Worm (Caenorhabditis elegans) whole organism, early embryonic: ENCODE measurements around the gene tin-9.1.

ENCODE experiments used
- B0310.2 ChIP-seq: sonication (generic microtip); optimal IDR thresholded peaks from 2 replicates; lab custom pipeline; 2016; ENCODE audit warnings: mild to moderate bottlenecking, missing genetic modification characterization, missing compliant biosample characterization
- F13C5.2 ChIP-seq: sonication (generic microtip); optimal IDR thresholded peaks from 2 replicates; lab custom pipeline; 2017; ENCODE audit warnings: mild to moderate bottlenecking, missing genetic modification characterization, inconsistent platforms, missing compliant biosample characterization
- aly-1 ChIP-seq: sonication (generic microtip); optimal IDR thresholded peaks from 2 replicates; lab custom pipeline; 2016; ENCODE audit warnings: missing genetic modification characterization, missing compliant biosample characterization
- ama-1 ChIP-seq: fragments of 150-350 bp; optimal IDR thresholded peaks from 2 replicates; lab custom pipeline; 2014
- ceh-13 ChIP-seq: fragments of 200-800 bp; sonication (Bioruptor generic); optimal IDR thresholded peaks from 2 replicates; lab custom pipeline; 2018; ENCODE audit warnings: mild to moderate bottlenecking, missing genetic modification characterization, missing compliant biosample characterization
- ceh-36 ChIP-seq: sonication (generic microtip); optimal IDR thresholded peaks from 2 replicates; lab custom pipeline; 2016; ENCODE audit warnings: missing genetic modification characterization, inconsistent platforms, missing compliant biosample characterization
- ets-7 ChIP-seq: sonication (generic microtip); optimal IDR thresholded peaks from 2 replicates; lab custom pipeline; 2016; ENCODE audit warnings: missing genotype, missing genetic modification characterization, missing compliant biosample characterization
- flt-1 ChIP-seq: fragments of 200-800 bp; sonication (Bioruptor generic); IDR thresholded peaks from 2 replicates; pipeline ENCODE4 v1.3.6; 2022; ENCODE audit warnings: missing genetic modification characterization, missing compliant biosample characterization
- hmbx-1 ChIP-seq: sonication (generic microtip); optimal IDR thresholded peaks from 2 replicates; lab custom pipeline; 2016; ENCODE audit warnings: mild to moderate bottlenecking, missing genetic modification characterization, missing compliant biosample characterization
- hmg-4 ChIP-seq: fragments of 200-800 bp; sonication (Bioruptor generic); optimal IDR thresholded peaks from 2 replicates; lab custom pipeline; 2018; ENCODE audit warnings: mild to moderate bottlenecking, missing genetic modification characterization, missing compliant biosample characterization
- hnd-1 ChIP-seq: sonication (generic microtip); optimal IDR thresholded peaks from 2 replicates; lab custom pipeline; 2016; ENCODE audit warnings: missing genetic modification characterization, missing compliant biosample characterization
- pes-1 ChIP-seq: fragments of 200-800 bp; sonication (Bioruptor generic); IDR thresholded peaks from 2 replicates; pipeline ENCODE4 v1.3.6; 2022; ENCODE audit warnings: missing genetic modification reagents, missing genetic modification characterization, missing compliant biosample characterization
- scrt-1 ChIP-seq: fragments of 200-800 bp; sonication (Bioruptor generic); IDR thresholded peaks from 2 replicates; pipeline ENCODE4 v1.3.6; 2022; ENCODE audit warnings: missing genetic modification characterization, missing compliant biosample characterization
- sea-1 ChIP-seq: fragments of 200-800 bp; sonication (Bioruptor generic); conservative IDR thresholded peaks from 2 replicates; pipeline ENCODE4 v1.3.6; 2022; ENCODE audit warnings: missing genetic modification characterization, missing compliant biosample characterization
- tbx-11 ChIP-seq: fragments of 200-800 bp; sonication (Bioruptor generic); IDR thresholded peaks from 2 replicates; pipeline ENCODE4 v1.3.6; 2022; ENCODE audit warnings: missing genetic modification characterization, missing compliant biosample characterization
- tbx-37 ChIP-seq: fragments of 200-800 bp; sonication (Bioruptor generic); conservative IDR thresholded peaks from 2 replicates; pipeline ENCODE4 v1.3.6; 2022; ENCODE audit warnings: missing genetic modification reagents, missing genetic modification characterization, missing compliant biosample characterization
- tra-4 ChIP-seq: sonication (generic microtip); optimal IDR thresholded peaks from 2 replicates; lab custom pipeline; 2017; ENCODE audit warnings: missing genetic modification characterization, missing compliant biosample characterization

Gene tin-9.1

DNA sequence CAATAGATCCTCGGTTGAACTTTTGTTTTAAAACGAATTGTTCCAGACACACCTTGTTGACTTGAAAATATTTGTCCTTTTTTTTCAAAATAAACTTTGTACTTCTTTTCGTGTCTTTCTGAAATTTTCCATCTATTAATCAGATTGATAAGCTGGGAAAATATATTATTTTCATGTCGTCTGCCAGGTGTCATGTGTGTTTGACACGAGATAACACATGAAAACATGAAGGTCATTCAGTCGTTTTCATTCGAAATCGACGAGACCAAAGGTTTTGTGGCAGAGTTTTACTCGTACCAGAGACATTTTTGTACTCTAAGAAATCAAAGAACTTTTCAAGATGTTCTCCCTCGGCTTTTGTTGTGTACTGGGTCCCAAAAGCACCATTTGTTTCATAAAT, 23.8 kb downstream of the tin-9.1 start:
- TF ChIP-seq F13C5.2 (tag; lab: Kevin White, UChicago) (no peak), aly-1 (tag; lab: Kevin White, UChicago) (no peak), sea-1 (GFP tag; lab: Robert Waterston, UW) (no peak), ceh-36 (tag; lab: Kevin White, UChicago) (no peak), tbx-37 (no peak), hmg-4 (no peak)

DNA sequence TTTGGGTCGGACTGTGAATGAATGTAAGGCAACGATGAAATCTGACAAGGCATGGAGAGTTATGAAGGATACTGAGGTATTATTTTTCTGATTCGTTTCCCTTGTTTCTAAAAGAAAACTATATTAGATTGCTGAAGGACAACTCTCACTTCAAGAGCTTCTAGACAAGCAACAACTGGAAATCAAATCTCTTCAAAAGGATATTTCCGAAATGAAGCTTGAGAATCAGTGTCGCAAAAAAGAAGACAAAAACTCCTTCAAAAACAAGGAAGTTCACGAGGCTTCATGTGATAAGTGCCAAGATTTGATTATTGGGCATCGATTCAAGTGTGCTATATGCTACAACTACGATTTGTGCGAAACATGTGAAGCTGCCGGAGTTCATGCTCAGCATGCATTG, 25.8 kb downstream of the tin-9.1 start:
- TF ChIP-seq ceh-13 (GFP tag; lab: Kevin White, UChicago) (no peak), aly-1 (tag; lab: Kevin White, UChicago) (no peak), hmg-4 (no peak), ceh-36 (tag; lab: Kevin White, UChicago) (no peak), pes-1 (GFP tag; lab: Robert Waterston, UW) (no peak), sea-1 (GFP tag; lab: Robert Waterston, UW) (no peak), B0310.2 (no peak), scrt-1 (no peak), tbx-11 (GFP tag; lab: Robert Waterston, UW) (no peak), F13C5.2 (tag; lab: Kevin White, UChicago) (no peak), ama-1 (no peak), flt-1 (GFP tag; lab: Robert Waterston, UW) (no peak), hnd-1 (tag; lab: Kevin White, UChicago) (no peak)

DNA sequence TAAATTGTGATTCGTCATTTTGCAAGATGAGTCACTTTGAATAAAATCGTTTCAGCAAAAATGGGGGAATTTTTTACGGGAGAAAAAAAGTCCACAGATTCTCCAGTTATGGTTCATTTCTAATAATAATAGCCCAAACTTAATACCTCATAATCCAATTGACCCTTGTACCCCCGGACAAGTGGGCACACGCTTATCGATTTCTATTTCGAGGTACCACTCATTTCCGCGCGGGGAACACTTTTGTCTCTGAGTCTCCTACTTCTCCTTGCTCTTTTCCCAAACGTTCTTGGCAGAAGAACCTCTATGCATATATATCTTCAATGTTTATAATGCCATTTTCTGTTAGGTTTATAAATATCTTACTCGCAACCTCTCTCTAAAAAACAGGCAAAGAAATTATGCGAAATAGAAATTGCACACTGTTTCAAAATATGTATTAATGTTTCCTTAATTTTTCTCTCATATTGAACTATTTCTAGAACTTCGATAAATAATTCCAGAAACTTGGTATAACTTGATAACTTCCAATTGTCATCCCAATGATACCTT, 27.2 kb downstream of the tin-9.1 start, which contains the start of gene gldi-4:
Gene gldi-4, plus strand, starts transcription at position 502 of the 552 bp plus-strand sequence.
- no peak for TF ChIP-seq ets-7 (tag; lab: Kevin White, UChicago)
- TF ChIP-seq tra-4 (tag; lab: Kevin White, UChicago) = no peak
- TF ChIP-seq hmg-4 = no peak
- no peak for TF ChIP-seq aly-1 (tag; lab: Kevin White, UChicago)
- TF ChIP-seq sea-1 (GFP tag; lab: Robert Waterston, UW) = no peak

DNA sequence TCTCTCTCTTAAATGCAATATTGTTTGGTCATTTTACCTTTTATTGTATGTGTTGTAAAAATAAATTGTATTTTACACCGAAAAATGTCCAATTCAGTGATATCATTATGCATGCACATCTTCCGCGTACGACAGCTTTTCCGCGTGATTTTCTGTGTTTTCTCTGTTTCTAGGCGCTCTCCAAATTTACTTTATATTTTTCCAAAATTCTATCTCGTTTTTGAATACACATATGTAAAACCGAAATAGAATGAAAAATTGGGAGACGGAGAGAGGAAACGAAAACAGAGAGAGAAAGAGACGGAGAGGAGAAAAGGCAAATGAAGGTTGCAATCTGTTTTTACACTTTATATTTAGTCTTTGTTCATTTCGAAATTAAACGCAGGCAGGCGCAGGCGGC, 27.9 kb downstream of the tin-9.1 start:
- TF ChIP-seq hnd-1 (tag; lab: Kevin White, UChicago) = no peak
- TF ChIP-seq tra-4 (tag; lab: Kevin White, UChicago) = no peak
- no peak for TF ChIP-seq ets-7 (tag; lab: Kevin White, UChicago)
- no peak for TF ChIP-seq scrt-1
- no peak for TF ChIP-seq hmg-4
- TF ChIP-seq flt-1 (GFP tag; lab: Robert Waterston, UW) = no peak
- no peak for TF ChIP-seq ceh-13 (GFP tag; lab: Kevin White, UChicago)

DNA sequence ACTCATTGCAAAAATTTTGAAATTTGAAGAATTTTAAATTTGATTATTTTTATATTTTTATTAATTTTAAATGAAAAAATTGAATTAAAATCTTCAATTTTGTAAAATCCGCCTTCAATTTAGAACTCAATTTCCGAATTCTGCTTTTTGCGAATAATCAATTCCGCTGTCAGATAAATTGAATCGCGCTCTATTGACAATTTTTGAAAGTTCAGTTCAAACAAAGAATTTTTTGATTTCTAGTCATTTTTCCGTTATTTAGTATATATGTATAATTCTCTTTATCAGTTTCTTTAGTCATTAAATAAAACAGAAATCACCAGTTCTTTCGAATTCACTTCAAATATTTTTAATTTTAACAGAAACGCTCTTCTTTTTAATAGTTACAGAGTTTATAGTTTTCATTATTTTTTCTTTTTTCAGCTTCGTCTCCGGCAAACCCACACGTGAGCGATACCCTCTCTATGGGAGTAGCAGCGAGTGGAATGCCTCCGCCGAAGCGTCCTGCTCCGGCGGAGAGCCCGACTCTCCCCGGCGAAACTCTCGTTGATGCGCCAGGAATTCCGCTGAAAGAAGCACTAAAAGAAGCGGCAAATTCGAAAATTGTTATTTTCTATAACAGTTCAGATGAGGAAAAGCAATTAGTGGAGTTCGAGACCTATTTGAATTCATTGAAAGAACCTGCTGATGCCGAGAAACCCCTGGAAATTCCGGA, 31.5 kb downstream of the tin-9.1 start:
- no peak for TF ChIP-seq tbx-37
- TF ChIP-seq scrt-1 = no peak
- no peak for TF ChIP-seq sea-1 (GFP tag; lab: Robert Waterston, UW)
- TF ChIP-seq hmbx-1 = no peak
- TF ChIP-seq ceh-36 (tag; lab: Kevin White, UChicago) = no peak
- no peak for TF ChIP-seq B0310.2
- TF ChIP-seq ceh-13 (GFP tag; lab: Kevin White, UChicago) = no peak
- TF ChIP-seq tbx-11 (GFP tag; lab: Robert Waterston, UW) = no peak

DNA sequence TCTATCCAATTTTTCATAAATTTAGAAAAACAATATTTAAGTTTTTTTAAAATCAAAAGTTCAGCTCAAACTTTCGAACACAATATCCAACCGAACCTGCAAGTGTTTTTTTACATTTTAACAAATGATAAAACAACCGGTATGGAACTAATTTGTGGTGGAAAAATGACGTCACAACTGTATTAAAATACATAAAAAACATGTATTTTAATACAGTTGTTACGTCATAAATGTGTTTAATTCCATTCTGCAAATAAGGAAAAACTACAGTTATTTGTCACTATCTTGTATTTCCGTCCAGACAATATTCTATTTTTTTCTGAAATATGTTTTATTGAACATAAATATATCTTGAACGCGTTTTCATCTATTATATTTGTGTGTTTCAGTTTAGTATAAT, 32.2 kb downstream of the tin-9.1 start:
- TF ChIP-seq hmg-4 (no peak), hnd-1 (tag; lab: Kevin White, UChicago) (no peak), tbx-37 (no peak), tbx-11 (GFP tag; lab: Robert Waterston, UW) (no peak), hmbx-1 (no peak), B0310.2 (no peak), flt-1 (GFP tag; lab: Robert Waterston, UW) (no peak), ceh-36 (tag; lab: Kevin White, UChicago) (no peak), ama-1 (no peak), tra-4 (tag; lab: Kevin White, UChicago) (no peak), ceh-13 (GFP tag; lab: Kevin White, UChicago) (no peak), scrt-1 (no peak), aly-1 (tag; lab: Kevin White, UChicago) (no peak), ets-7 (tag; lab: Kevin White, UChicago) (no peak), sea-1 (GFP tag; lab: Robert Waterston, UW) (no peak), F13C5.2 (tag; lab: Kevin White, UChicago) (no peak)

DNA sequence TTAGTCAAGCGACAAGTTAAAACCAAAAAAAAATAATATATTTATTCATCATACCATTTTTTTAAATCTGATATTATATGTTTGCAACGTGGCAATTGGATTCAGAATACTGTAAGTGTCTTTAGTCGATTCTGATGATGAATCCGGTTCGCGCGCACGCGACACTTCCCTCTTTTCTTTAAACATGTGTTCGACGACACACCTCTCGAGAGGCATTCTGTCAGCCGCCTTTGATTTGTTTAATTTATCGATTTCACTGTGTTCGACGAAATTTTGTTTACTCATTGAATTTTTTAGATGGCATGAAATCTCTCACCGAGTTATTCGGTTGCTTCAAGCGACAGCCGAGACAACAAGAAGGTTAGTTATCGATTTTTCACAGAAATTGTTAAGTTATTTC, 32.7 kb downstream of the tin-9.1 start, which contains the start of gene trxr-1:
Gene trxr-1, plus strand, starts transcription at position 227 of the 400 bp plus-strand sequence.
- TF ChIP-seq hmg-4 (no peak), ama-1 (no peak), flt-1 (GFP tag; lab: Robert Waterston, UW) (no peak), hnd-1 (tag; lab: Kevin White, UChicago) (no peak), pes-1 (GFP tag; lab: Robert Waterston, UW) (no peak), tbx-11 (GFP tag; lab: Robert Waterston, UW) (no peak), F13C5.2 (tag; lab: Kevin White, UChicago) (no peak), ets-7 (tag; lab: Kevin White, UChicago) (no peak), B0310.2 (no peak), ceh-13 (GFP tag; lab: Kevin White, UChicago) (no peak), tbx-37 (no peak), scrt-1 (no peak), hmbx-1 (no peak)

DNA sequence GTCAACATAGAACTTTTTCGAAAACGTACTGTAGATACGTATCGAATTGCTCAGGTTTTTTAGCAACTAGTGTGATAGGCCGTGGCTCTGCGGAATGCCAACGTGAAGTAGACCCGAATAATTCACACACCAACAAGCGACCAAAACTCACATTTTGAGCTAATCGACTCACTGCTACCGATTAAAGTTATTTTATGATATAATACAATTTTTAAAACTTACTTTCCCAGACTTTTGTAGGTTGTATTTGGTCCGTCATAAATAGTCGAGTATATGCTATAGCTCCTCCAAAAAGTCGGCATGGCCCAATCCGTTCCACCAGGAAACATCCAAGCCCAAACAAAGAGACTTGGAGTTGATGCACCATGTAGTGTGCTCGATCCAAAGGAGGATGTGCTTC, 33.6 kb downstream of the tin-9.1 start, which contains the start of gene C25A8.1:
Gene C25A8.1, plus strand, starts transcription at position 301 of the 400 bp plus-strand sequence.
- TF ChIP-seq tbx-11 (GFP tag; lab: Robert Waterston, UW) = no peak
- TF ChIP-seq ets-7 (tag; lab: Kevin White, UChicago) = no peak
- TF ChIP-seq aly-1 (tag; lab: Kevin White, UChicago) = no peak
- no peak for TF ChIP-seq tbx-37
- no peak for TF ChIP-seq B0310.2
- TF ChIP-seq pes-1 (GFP tag; lab: Robert Waterston, UW) = no peak
- TF ChIP-seq ama-1 = no peak
- no peak for TF ChIP-seq scrt-1
- TF ChIP-seq hnd-1 (tag; lab: Kevin White, UChicago) = no peak
- TF ChIP-seq ceh-13 (GFP tag; lab: Kevin White, UChicago) = no peak
- TF ChIP-seq flt-1 (GFP tag; lab: Robert Waterston, UW) = no peak
- TF ChIP-seq sea-1 (GFP tag; lab: Robert Waterston, UW) = no peak
- no peak for TF ChIP-seq tra-4 (tag; lab: Kevin White, UChicago)
- TF ChIP-seq hmbx-1 = no peak
- no peak for TF ChIP-seq hmg-4
- TF ChIP-seq F13C5.2 (tag; lab: Kevin White, UChicago) = no peak
